Worm (Caenorhabditis elegans) whole organism, L3 larva: ENCODE measurements around the gene sel-8.

Experiments used
- R02D3.7 ChIP-seq: fragments of 150-350 bp; optimal IDR thresholded peaks from 2 replicates; lab custom pipeline; 2014; ENCODE audit warnings: missing biosample characterization, missing genetic modification characterization
- ZK546.5 ChIP-seq: sonication (generic microtip); optimal IDR thresholded peaks from 2 replicates; lab custom pipeline; 2017; ENCODE audit warnings: missing biosample characterization, missing genetic modification characterization
- aly-2 ChIP-seq: fragments of 150-350 bp; optimal IDR thresholded peaks from 2 replicates; lab custom pipeline; 2014; ENCODE audit warnings: missing biosample characterization, missing genetic modification characterization
- ama-1 ChIP-seq: fragments of 150-350 bp; optimal IDR thresholded peaks from 2 replicates; lab custom pipeline; 2018
- ceh-16 ChIP-seq: sonication (generic microtip); optimal IDR thresholded peaks from 2 replicates; lab custom pipeline; 2017; ENCODE audit warnings: missing biosample characterization, missing genetic modification characterization
- ceh-28 ChIP-seq: fragments of 150-350 bp; optimal IDR thresholded peaks from 2 replicates; lab custom pipeline; 2014; ENCODE audit warnings: missing biosample characterization, missing genetic modification reagents, missing genetic modification characterization
- ceh-82 ChIP-seq: fragments of 150-350 bp; optimal IDR thresholded peaks from 2 replicates; lab custom pipeline; 2014; ENCODE audit warnings: missing biosample characterization, missing genetic modification characterization
- ceh-9 ChIP-seq: sonication (generic microtip); optimal IDR thresholded peaks from 2 replicates; lab custom pipeline; 2018; ENCODE audit warnings: missing biosample characterization, missing genetic modification characterization
- egl-27 ChIP-seq: sonication (generic microtip); optimal IDR thresholded peaks from 4 replicates; lab custom pipeline; 2017; ENCODE audit warnings: missing biosample characterization, missing genetic modification reagents, missing genetic modification characterization
- egl-5 ChIP-seq: fragments of 150-350 bp; optimal IDR thresholded peaks from 2 replicates; lab custom pipeline; 2017; ENCODE audit warnings: missing biosample characterization, missing genetic modification reagents, missing genetic modification characterization, inconsistent platforms
- elt-1 ChIP-seq: fragments of 150-350 bp; optimal IDR thresholded peaks from 2 replicates; lab custom pipeline; 2014; ENCODE audit warnings: missing biosample characterization, missing genetic modification characterization
- elt-2 ChIP-seq: sonication (generic microtip); optimal IDR thresholded peaks from 2 replicates; lab custom pipeline; 2016; ENCODE audit warnings: missing genetic modification reagents, mild to moderate bottlenecking, missing genetic modification characterization, missing compliant biosample characterization
- eor-1 ChIP-seq, 2 experiments: fragments of 150-350 bp; optimal IDR thresholded peaks; 2 replicates each; lab custom pipeline; 2014 to 2018; ENCODE audit warnings: missing biosample characterization in 2 of 2, missing genetic modification characterization in 2 of 2
- fkh-10 ChIP-seq: sonication (generic microtip); optimal IDR thresholded peaks from 2 replicates; lab custom pipeline; 2017; ENCODE audit warnings: missing biosample characterization, missing genetic modification reagents, missing genetic modification characterization
- hmg-11 ChIP-seq: sonication (generic microtip); optimal IDR thresholded peaks from 2 replicates; lab custom pipeline; 2016; ENCODE audit warnings: missing genetic modification characterization, missing compliant biosample characterization
- jun-1 ChIP-seq: fragments of 150-350 bp; optimal IDR thresholded peaks from 2 replicates; lab custom pipeline; 2014; ENCODE audit warnings: missing biosample characterization, missing genetic modification reagents, missing genetic modification characterization
- lin-39 ChIP-seq: fragments of 150-350 bp; optimal IDR thresholded peaks from 2 replicates; lab custom pipeline; 2018; ENCODE audit warnings: missing biosample characterization, missing genetic modification reagents, missing genetic modification characterization
- lsy-12 ChIP-seq: sonication (generic microtip); optimal IDR thresholded peaks from 2 replicates; lab custom pipeline; 2016; ENCODE audit warnings: mild to moderate bottlenecking, missing genetic modification characterization, missing compliant biosample characterization
- nfya-1 ChIP-seq: sonication (generic microtip); optimal IDR thresholded peaks from 2 replicates; lab custom pipeline; 2017; ENCODE audit warnings: missing genetic modification characterization, mild to moderate bottlenecking, missing compliant biosample characterization, antibody characterized with exemption, moderate library complexity; ENCODE audit not compliant: insufficient read depth
- nhr-12 ChIP-seq: fragments of 150-350 bp; optimal IDR thresholded peaks from 2 replicates; lab custom pipeline; 2014; ENCODE audit warnings: missing biosample characterization, missing genetic modification characterization
- nhr-23 ChIP-seq: fragments of 150-350 bp; optimal IDR thresholded peaks from 2 replicates; lab custom pipeline; 2014; ENCODE audit warnings: missing biosample characterization, missing genetic modification reagents, missing genetic modification characterization
- nhr-237 ChIP-seq: fragments of 150-350 bp; optimal IDR thresholded peaks from 2 replicates; lab custom pipeline; 2014; ENCODE audit warnings: missing biosample characterization, missing genetic modification characterization
- nhr-25 ChIP-seq: sonication (generic microtip); optimal IDR thresholded peaks from 2 replicates; lab custom pipeline; 2017; ENCODE audit warnings: missing biosample characterization, missing genetic modification characterization
- nhr-43 ChIP-seq: sonication (generic microtip); optimal IDR thresholded peaks from 2 replicates; lab custom pipeline; 2016; ENCODE audit warnings: mild to moderate bottlenecking, missing genetic modification characterization, missing compliant biosample characterization; ENCODE audit not compliant: poor library complexity, severe bottlenecking
- nhr-77 ChIP-seq: fragments of 150-350 bp; optimal IDR thresholded peaks from 2 replicates; lab custom pipeline; 2014; ENCODE audit warnings: missing biosample characterization, missing genetic modification characterization
- pha-4 ChIP-seq: fragments of 150-350 bp; optimal IDR thresholded peaks from 2 replicates; lab custom pipeline; 2014; ENCODE audit warnings: missing biosample characterization, missing genetic modification reagents, missing genetic modification characterization
- pqm-1 ChIP-seq: fragments of 150-350 bp; optimal IDR thresholded peaks from 2 replicates; lab custom pipeline; 2017; ENCODE audit warnings: missing biosample characterization, missing genetic modification characterization, inconsistent platforms
- sea-2 ChIP-seq: fragments of 150-350 bp; sonication (generic microtip); optimal IDR thresholded peaks from 4 replicates; lab custom pipeline; 2014; ENCODE audit warnings: missing biosample characterization, missing genetic modification reagents, missing genetic modification characterization
- snpc-4 ChIP-seq: fragments of 150-350 bp; optimal IDR thresholded peaks from 2 replicates; lab custom pipeline; 2014; ENCODE audit warnings: missing biosample characterization, missing genetic modification characterization
- tbx-2 ChIP-seq: sonication (generic microtip); optimal IDR thresholded peaks from 2 replicates; lab custom pipeline; 2016; ENCODE audit warnings: mild to moderate bottlenecking, missing genetic modification characterization, missing compliant biosample characterization
- unc-39 ChIP-seq: sonication (generic microtip); optimal IDR thresholded peaks from 4 replicates; lab custom pipeline; 2017; ENCODE audit warnings: missing biosample characterization, missing genetic modification characterization
- unc-62 ChIP-seq: fragments of 150-350 bp; sonication (generic microtip); optimal IDR thresholded peaks from 4 replicates; lab custom pipeline; 2014; ENCODE audit warnings: missing biosample characterization, missing genetic modification reagents, missing genetic modification characterization
- zag-1 ChIP-seq: fragments of 150-350 bp; optimal IDR thresholded peaks from 2 replicates; lab custom pipeline; 2014; ENCODE audit warnings: missing biosample characterization, missing genetic modification characterization

The sel-8 gene

ce11 chrIII:3621211-3621897 lies 5.6 kb downstream of the sel-8 start:
- TF ChIP-seq nfya-1 (tag; lab: Kevin White, UChicago) (peak; percentile 31), unc-62 (no peak), nhr-43 (tag; lab: Kevin White, UChicago) (peak; percentile 43), nhr-25 (tag; lab: Kevin White, UChicago) (peak; percentile 46), ceh-28 (tag; lab: Kevin White, UChicago) (peak; percentile 8), nhr-77 (tag; lab: Kevin White, UChicago) (no peak), lin-39 (tag; lab: Kevin White, UChicago) (peak; percentile 58), nhr-23 (tag; lab: Kevin White, UChicago) (peak; percentile 74)

ce11 chrIII:3620652-3621051 lies 6.3 kb downstream of the sel-8 start:
- TF ChIP-seq unc-62, result no peak
- no peak for TF ChIP-seq unc-39
- no peak for TF ChIP-seq elt-2 (tag; lab: Kevin White, UChicago)
- TF ChIP-seq ceh-9 (tag; lab: Kevin White, UChicago), result no peak
- TF ChIP-seq lin-39 (tag; lab: Kevin White, UChicago), result peak; percentile 82
- no peak for TF ChIP-seq ama-1 (lab: Kevin White, UChicago)
- TF ChIP-seq nhr-77 (tag; lab: Kevin White, UChicago), result no peak
- TF ChIP-seq jun-1, result no peak
- TF ChIP-seq tbx-2, result no peak
- no peak for TF ChIP-seq zag-1 (tag; lab: Kevin White, UChicago)
- no peak for TF ChIP-seq fkh-10 (GFP tag; lab: Kevin White, UChicago)
- peak; percentile 63 for TF ChIP-seq hmg-11 (tag; lab: Kevin White, UChicago)
- no peak for TF ChIP-seq sea-2 (GFP tag; lab: Kevin White, UChicago)
- TF ChIP-seq eor-1 (tag; optimal IDR thresholded peaks at IDR 0.05; lab: Kevin White, UChicago), result no peak
- no peak for TF ChIP-seq nhr-43 (tag; lab: Kevin White, UChicago)
- no peak for TF ChIP-seq pha-4 (tag; lab: Kevin White, UChicago)
- no peak for TF ChIP-seq nhr-12
- no peak for TF ChIP-seq R02D3.7 (tag; lab: Kevin White, UChicago)
- no peak for TF ChIP-seq pqm-1 (tag; lab: Kevin White, UChicago)
- TF ChIP-seq egl-27 (tag; lab: Kevin White, UChicago), result no peak
- no peak for TF ChIP-seq aly-2 (tag; lab: Kevin White, UChicago)
- no peak for TF ChIP-seq ceh-16
- no peak for TF ChIP-seq lsy-12 (tag; lab: Kevin White, UChicago)
- peak; percentile 27 for TF ChIP-seq nhr-23 (tag; lab: Kevin White, UChicago)
- TF ChIP-seq elt-1 (tag; lab: Kevin White, UChicago), result no peak
- peak; percentile 46 for TF ChIP-seq nfya-1 (tag; lab: Kevin White, UChicago)

ce11 chrIII:3619621-3620261 lies 7.2 kb downstream of the sel-8 start:
- TF ChIP-seq nhr-237 (tag; lab: Kevin White, UChicago) (no peak), snpc-4 (tag; lab: Kevin White, UChicago) (peak; percentile 14), ceh-82 (tag; lab: Kevin White, UChicago) (no peak), nhr-12 (no peak), nfya-1 (tag; lab: Kevin White, UChicago) (peak; percentile 39), zag-1 (tag; lab: Kevin White, UChicago) (no peak), pha-4 (tag; lab: Kevin White, UChicago) (peak; percentile 37), ama-1 (lab: Kevin White, UChicago) (no peak), elt-2 (tag; lab: Kevin White, UChicago) (peak; percentile 47), unc-62 (no peak), R02D3.7 (tag; lab: Kevin White, UChicago) (no peak), ceh-28 (tag; lab: Kevin White, UChicago) (no peak), lin-39 (tag; lab: Kevin White, UChicago) (peak; percentile 48), hmg-11 (tag; lab: Kevin White, UChicago) (peak; percentile 45), unc-39 (no peak), egl-5 (tag; lab: Kevin White, UChicago) (peak; percentile 40), ZK546.5 (no peak), nhr-23 (tag; lab: Kevin White, UChicago) (no peak), nhr-77 (tag; lab: Kevin White, UChicago) (no peak)
